Fruit fly (Drosophila melanogaster): ENCODE measurements around the gene CenG1A.

DNA sequence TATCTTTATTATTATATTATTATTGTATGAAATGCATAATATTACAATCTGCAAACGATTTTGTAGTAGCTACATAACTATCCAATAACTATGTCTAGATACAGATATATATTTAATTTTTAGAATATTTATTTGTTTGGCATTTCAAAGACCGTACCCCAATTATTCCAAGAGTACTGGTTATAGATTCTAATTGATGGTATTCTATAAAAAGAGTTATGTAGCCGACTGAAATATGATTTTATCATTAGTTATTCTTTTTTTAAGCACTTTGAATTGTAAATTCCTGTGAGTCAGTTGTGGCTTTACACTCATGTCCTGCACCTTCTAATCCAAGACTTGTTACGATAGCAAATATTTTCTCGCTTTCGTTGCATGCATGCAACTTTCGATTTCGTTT, 90.3 kb downstream of the CenG1A start:
- no peak for TF ChIP-seq CG8944 (GFP tag; optimal IDR thresholded peaks at IDR 0.05)
- no peak for TF ChIP-seq Nf-YA (GFP tag; IDR thresholded peaks at IDR 0.05)
- TF ChIP-seq pzg (GFP tag; optimal IDR thresholded peaks at IDR 0.05): no peak
- TF ChIP-seq CG7556 (GFP tag; optimal IDR thresholded peaks at IDR 0.05): no peak
- no peak for TF ChIP-seq Ets65A (GFP tag)
- no peak for TF ChIP-seq CG10543 (GFP tag; optimal IDR thresholded peaks at IDR 0.05)
- no peak for TF ChIP-seq CG11085 (GFP tag; IDR thresholded peaks at IDR 0.05)
- TF ChIP-seq nmo (GFP tag; optimal IDR thresholded peaks at IDR 0.05): no peak
- TF ChIP-seq maf-S (GFP tag; optimal IDR thresholded peaks at IDR 0.05): no peak
- TF ChIP-seq CG17829 (tag; optimal IDR thresholded peaks at IDR 0.05): no peak
- no peak for TF ChIP-seq insv (GFP tag; optimal IDR thresholded peaks at IDR 0.05)
- no peak for TF ChIP-seq Bdp1 (GFP tag; optimal IDR thresholded peaks at IDR 0.05)

Data from whole organism, embryonic.